Fruit fly (Drosophila melanogaster): ENCODE measurements around the gene CG11841.

CG11841 gene

dm6 chr3R:29096009-29096443 is 45.2 kb downstream of the CG11841 start:
- TF ChIP-seq CrebA (GFP tag; optimal IDR thresholded peaks at IDR 0.05; ENCODE audit: borderline replicate concordance) (no peak), Hr83 (GFP tag; optimal IDR thresholded peaks at IDR 0.05; ENCODE audit: poor library complexity, severe bottlenecking) (no peak), sage (GFP tag; optimal IDR thresholded peaks at IDR 0.05) (peak; percentile 65), psq (GFP tag; optimal IDR thresholded peaks at IDR 0.05) (peak; percentile 93), Sp1 (GFP tag; optimal IDR thresholded peaks at IDR 0.05) (peak; percentile 88), Mio (GFP tag; optimal IDR thresholded peaks at IDR 0.05) (no peak), CG32264 (GFP tag; optimal IDR thresholded peaks at IDR 0.05) (no peak), HLH106 (tag; optimal IDR thresholded peaks at IDR 0.05) (peak; percentile 82), rgr (GFP tag; optimal IDR thresholded peaks at IDR 0.05) (peak; percentile 87), lola (GFP tag; optimal IDR thresholded peaks at IDR 0.05) (no peak), woc (GFP tag; optimal IDR thresholded peaks at IDR 0.05) (peak; percentile 87), Dfd (GFP tag; optimal IDR thresholded peaks at IDR 0.05) (no peak), br (GFP tag; optimal IDR thresholded peaks at IDR 0.05) (peak; percentile 85), dmrt93B (GFP tag; optimal IDR thresholded peaks at IDR 0.05) (peak; percentile 70), Hr78 (GFP tag; optimal IDR thresholded peaks at IDR 0.05) (no peak), tai (GFP tag; optimal IDR thresholded peaks at IDR 0.05) (no peak), foxo (GFP tag; optimal IDR thresholded peaks at IDR 0.05) (peak in 1 of 2 experiments; percentile 89), Jra (GFP tag; optimal IDR thresholded peaks at IDR 0.05) (no peak), jim (GFP tag; optimal IDR thresholded peaks at IDR 0.05) (no peak), Rel (GFP tag; optimal IDR thresholded peaks at IDR 0.05) (no peak), Rel (tag; optimal IDR thresholded peaks at IDR 0.05) (peak; percentile 16), CG9705 (GFP tag; optimal IDR thresholded peaks at IDR 0.05) (peak; percentile 35), ey (GFP tag; optimal IDR thresholded peaks at IDR 0.05) (peak; percentile 91), dl (GFP tag; optimal IDR thresholded peaks at IDR 0.05; ENCODE audit: insufficient read depth in 1 of 2, partially characterized antibody in 2 of 2) (no peak), Abd-B (GFP tag; optimal IDR thresholded peaks at IDR 0.05) (no peak), Myc (optimal IDR thresholded peaks at IDR 0.05) (no peak), sv (GFP tag; optimal IDR thresholded peaks at IDR 0.05) (no peak), N (GFP tag; optimal IDR thresholded peaks at IDR 0.05) (no peak), OdsH (GFP tag; optimal IDR thresholded peaks at IDR 0.05) (peak; percentile 87), pan (optimal IDR thresholded peaks at IDR 0.05) (no peak), Hnf4 (GFP tag; optimal IDR thresholded peaks at IDR 0.05) (no peak), brk (GFP tag; optimal IDR thresholded peaks at IDR 0.05) (no peak), GATAd (GFP tag; optimal IDR thresholded peaks at IDR 0.05) (no peak), usp (GFP tag; optimal IDR thresholded peaks at IDR 0.05) (no peak), dsf (GFP tag; optimal IDR thresholded peaks at IDR 0.05; ENCODE audit: borderline replicate concordance) (no peak), fru (GFP tag; optimal IDR thresholded peaks at IDR 0.05) (peak; percentile 92), Vsx2 (GFP tag; optimal IDR thresholded peaks at IDR 0.05; ENCODE audit: partially characterized antibody) (no peak), Dif (GFP tag; optimal IDR thresholded peaks at IDR 0.05; ENCODE audit: partially characterized antibody) (no peak), h (GFP tag; optimal IDR thresholded peaks at IDR 0.05) (peak; percentile 95)

- TF ChIP-seq dmrt93B (GFP tag; optimal IDR thresholded peaks at IDR 0.05) (no peak), foxo (GFP tag; optimal IDR thresholded peaks at IDR 0.05) (no peak), Hr83 (GFP tag; optimal IDR thresholded peaks at IDR 0.05; ENCODE audit: poor library complexity, severe bottlenecking) (no peak), HLH106 (tag; optimal IDR thresholded peaks at IDR 0.05) (no peak), Dfd (GFP tag; optimal IDR thresholded peaks at IDR 0.05) (peak; percentile 74), Dif (GFP tag; optimal IDR thresholded peaks at IDR 0.05; ENCODE audit: partially characterized antibody) (no peak), Hr78 (GFP tag; optimal IDR thresholded peaks at IDR 0.05) (no peak), woc (GFP tag; optimal IDR thresholded peaks at IDR 0.05) (no peak)
These were observed 47.2 kb downstream of the CG11841 start for dm6 chr3R:29098022-29098421.
